Worm (Caenorhabditis elegans): ENCODE results near the gene F44F4.10.

DNA sequence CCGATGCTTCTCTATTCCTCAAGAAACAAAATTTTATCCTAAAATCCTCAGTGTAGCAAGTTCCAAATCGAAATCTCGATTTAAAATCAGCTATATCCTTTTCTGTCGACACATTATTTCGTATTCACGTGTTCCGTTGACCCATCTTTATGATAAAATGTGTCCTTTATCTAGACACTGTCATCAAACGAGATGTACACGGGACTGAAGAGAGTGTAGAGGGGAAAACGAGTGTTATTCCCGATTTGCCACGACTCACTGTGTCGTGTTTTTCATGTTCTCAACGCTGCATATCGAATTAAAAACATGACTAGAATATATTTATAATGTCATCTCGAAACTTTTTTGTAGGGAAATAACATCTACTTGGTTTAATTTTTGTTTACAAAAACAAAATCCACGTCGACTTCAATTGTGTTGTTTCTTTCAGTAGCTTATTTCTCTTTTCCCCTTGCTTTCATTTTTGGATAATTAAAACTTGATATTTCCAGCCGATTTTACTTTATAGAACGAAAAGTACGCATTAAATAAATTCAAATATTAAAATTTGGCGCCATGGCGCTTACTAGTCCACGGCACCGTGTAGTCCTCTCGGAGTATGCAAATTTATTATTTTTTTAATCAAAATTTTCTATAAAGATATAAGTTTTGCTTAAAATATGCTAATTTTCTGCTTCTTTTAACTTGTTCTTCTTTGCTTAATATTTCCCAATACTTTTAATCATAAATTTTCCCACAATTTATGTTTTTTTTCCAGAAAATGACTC, 8.9 kb upstream of the F44F4.10 start, which contains the start of gene metr-1:
- TF ChIP-seq nfya-1 (tag; optimal IDR thresholded peaks at IDR 0.05; ENCODE audit: insufficient read depth) (peak; percentile 7), aly-2 (tag; optimal IDR thresholded peaks at IDR 0.05) (no peak), nhr-12 (tag; optimal IDR thresholded peaks at IDR 0.05) (no peak), elt-1 (tag; optimal IDR thresholded peaks at IDR 0.05) (no peak), nhr-11 (tag; optimal IDR thresholded peaks at IDR 0.05) (no peak)
